Fruit fly (Drosophila melanogaster) Kc167 (cell line): ENCODE data around the gene CG11816.

Experiments used
- Myc ChIP-seq: fragments of >200 bp; optimal IDR thresholded peaks from 2 replicates; lab custom pipeline; 2017; ENCODE audit warnings: missing external identifiers
- Sin3A ChIP-seq: fragments of >200 bp; optimal IDR thresholded peaks from 2 replicates; lab custom pipeline; 2018; ENCODE audit warnings: missing external identifiers
- h ChIP-seq: fragments of >200 bp; optimal IDR thresholded peaks from 3 replicates; lab custom pipeline; 2018; ENCODE audit warnings: missing external identifiers
- insv ChIP-seq: fragments of >200 bp; optimal IDR thresholded peaks from 3 replicates; lab custom pipeline; 2018; ENCODE audit warnings: missing external identifiers
- ttk ChIP-seq: sonication (Bioruptor generic); optimal IDR thresholded peaks from 2 replicates; lab custom pipeline; 2017; ENCODE audit warnings: missing external identifiers

DNA sequence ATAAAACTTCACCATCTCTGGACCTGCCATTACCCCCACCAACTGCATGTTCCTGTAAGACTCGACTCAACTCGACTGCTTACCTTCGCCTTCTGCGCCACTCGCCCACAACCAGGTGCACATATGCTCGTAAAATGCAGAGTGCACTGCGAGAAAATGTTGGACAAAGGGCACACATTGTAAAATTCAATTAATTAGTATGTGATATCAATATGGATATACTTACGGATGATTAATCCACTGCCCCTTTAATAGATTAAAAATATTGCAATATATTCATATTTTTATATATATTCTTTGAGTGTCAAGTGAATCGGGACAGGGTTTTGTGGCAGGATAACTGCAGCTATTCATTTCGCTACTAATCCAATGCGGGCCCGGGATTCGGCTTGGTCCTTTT, 18.8 kb downstream of the CG11816 start:
- no peak for TF ChIP-seq insv (lab: Kevin White, UChicago)
- no peak for TF ChIP-seq h (lab: Kevin White, UChicago)
- no peak for TF ChIP-seq Myc (lab: Kevin White, UChicago)
- no peak for TF ChIP-seq Sin3A (lab: Kevin White, UChicago)
- no peak for TF ChIP-seq ttk (lab: Kevin White, UChicago)
